Worm (Caenorhabditis elegans) whole organism, L4 larva: ENCODE results near the gene aqp-1.

Experiments used
- F10B5.3 ChIP-seq: sonication (generic microtip); optimal IDR thresholded peaks from 2 replicates; lab custom pipeline; 2016; ENCODE audit warnings: mild to moderate bottlenecking, missing genetic modification characterization, missing compliant biosample characterization
- T20F7.1 ChIP-seq: fragments of 200-800 bp; sonication (Bioruptor generic); optimal IDR thresholded peaks from 2 replicates; lab custom pipeline; 2018; ENCODE audit warnings: mild to moderate bottlenecking, missing genetic modification characterization, missing compliant biosample characterization
- ZK546.5 ChIP-seq, 2 experiments: sonication (generic microtip); optimal IDR thresholded peaks; 2 replicates each; lab custom pipeline; 2017; ENCODE audit warnings: missing biosample characterization in 2 of 2, missing genetic modification characterization in 2 of 2
- ces-1 ChIP-seq: fragments of 150-350 bp; sonication (generic microtip); optimal IDR thresholded peaks from 4 replicates; lab custom pipeline; 2014; ENCODE audit warnings: missing biosample characterization, missing genetic modification reagents, missing genetic modification characterization
- dve-1 ChIP-seq: sonication (generic microtip); optimal IDR thresholded peaks from 2 replicates; lab custom pipeline; 2017; ENCODE audit warnings: antibody characterized with exemption, mild to moderate bottlenecking, missing genetic modification characterization, missing compliant biosample characterization; ENCODE audit not compliant: insufficient read depth
- egl-27 ChIP-seq: sonication (generic microtip); optimal IDR thresholded peaks from 3 replicates; lab custom pipeline; 2017; ENCODE audit warnings: missing biosample characterization, missing genetic modification reagents, missing genetic modification characterization
- mdl-1 ChIP-seq, 2 experiments: fragments of 150-350 bp in 1 of 2; sonication (generic microtip) in 1 of 2; optimal IDR thresholded peaks; 2 replicates each; lab custom pipeline; 2014 to 2017; ENCODE audit warnings: missing biosample characterization in 2 of 2, missing genetic modification characterization in 2 of 2
- nhr-237 ChIP-seq: sonication (generic microtip); optimal IDR thresholded peaks from 2 replicates; lab custom pipeline; 2017; ENCODE audit warnings: missing biosample characterization, missing genetic modification characterization
- nhr-48 ChIP-seq: sonication (generic microtip); optimal IDR thresholded peaks from 2 replicates; lab custom pipeline; 2016; ENCODE audit warnings: mild to moderate bottlenecking, missing genetic modification characterization, missing compliant biosample characterization
- tag-97 ChIP-seq: fragments of 200-800 bp; sonication (Bioruptor generic); IDR thresholded peaks from 2 replicates; pipeline ENCODE4 v1.3.6; 2022; ENCODE audit warnings: missing genetic modification characterization, missing compliant biosample characterization
- unc-39 ChIP-seq: sonication (generic microtip); optimal IDR thresholded peaks from 2 replicates; lab custom pipeline; 2017; ENCODE audit warnings: missing biosample characterization, missing genetic modification characterization
- zag-1 ChIP-seq: fragments of 150-350 bp; optimal IDR thresholded peaks from 2 replicates; lab custom pipeline; 2014; ENCODE audit warnings: missing biosample characterization, missing genetic modification characterization

DNA sequence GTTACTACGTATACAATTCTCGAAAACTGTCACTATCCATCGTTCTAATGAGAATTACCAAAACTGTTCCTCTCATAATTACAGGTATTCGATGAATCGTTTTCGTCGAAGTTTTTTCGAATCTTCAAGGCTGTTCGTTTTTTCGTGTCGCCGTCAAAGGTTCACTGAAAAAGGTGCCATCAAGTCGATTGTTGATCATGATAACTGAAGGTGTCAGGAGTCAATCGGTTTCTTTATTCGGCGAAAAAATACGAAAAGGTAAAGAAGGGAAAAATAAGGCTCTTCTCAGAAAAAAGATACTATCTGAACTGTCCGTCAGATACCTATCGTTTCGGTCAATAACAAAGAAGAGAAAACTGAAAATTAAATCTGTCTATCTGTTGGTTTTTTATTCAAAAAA, 642 bp upstream of the aqp-1 start:
- TF ChIP-seq mdl-1 (tag; optimal IDR thresholded peaks at IDR 0.05; lab: Kevin White, UChicago) (no peak), dve-1 (no peak), T20F7.1 (GFP tag; lab: Kevin White, UChicago) (no peak), zag-1 (tag; lab: Kevin White, UChicago) (no peak), tag-97 (GFP tag; lab: Robert Waterston, UW) (no peak), F10B5.3 (tag; lab: Kevin White, UChicago) (no peak), ZK546.5 (tag; optimal IDR thresholded peaks at IDR 0.05; lab: Kevin White, UChicago) (no peak), nhr-48 (tag; lab: Kevin White, UChicago) (no peak), unc-39 (tag; lab: Kevin White, UChicago) (no peak), egl-27 (tag; lab: Kevin White, UChicago) (no peak), nhr-237 (no peak), ces-1 (GFP tag; lab: Kevin White, UChicago) (no peak)
